Worm (Caenorhabditis elegans) whole organism, L4 larva: ENCODE measurements around the gene unc-79.

Experiments used
- F10B5.3 ChIP-seq: sonication (generic microtip); optimal IDR thresholded peaks from 2 replicates; lab custom pipeline; 2016; ENCODE audit warnings: mild to moderate bottlenecking, missing genetic modification characterization, missing compliant biosample characterization
- R02D3.7 ChIP-seq: fragments of 150-350 bp; sonication (generic microtip); optimal IDR thresholded peaks from 3 replicates; lab custom pipeline; 2014; ENCODE audit warnings: missing biosample characterization, missing genetic modification characterization
- Y105C5A.15 ChIP-seq: fragments of 200-800 bp; sonication (Bioruptor generic); IDR thresholded peaks from 2 replicates; pipeline ENCODE4 v1.3.6; 2022; ENCODE audit warnings: missing genetic modification characterization, missing compliant biosample characterization
- ZK546.5 ChIP-seq, 2 experiments: sonication (generic microtip); optimal IDR thresholded peaks; 2 replicates each; lab custom pipeline; 2017; ENCODE audit warnings: missing biosample characterization in 2 of 2, missing genetic modification characterization in 2 of 2
- aly-2 ChIP-seq: sonication (generic microtip); optimal IDR thresholded peaks from 2 replicates; lab custom pipeline; 2018; ENCODE audit warnings: missing biosample characterization, missing genetic modification characterization
- ceh-20 ChIP-seq: fragments of 200-800 bp; sonication (Bioruptor generic); IDR thresholded peaks from 2 replicates; pipeline ENCODE4 v1.3.6; 2022; ENCODE audit warnings: missing genetic modification reagents, missing genetic modification characterization, missing compliant biosample characterization
- ceh-32 ChIP-seq: sonication (generic microtip); optimal IDR thresholded peaks from 2 replicates; lab custom pipeline; 2016; ENCODE audit warnings: mild to moderate bottlenecking, missing genetic modification characterization, missing compliant biosample characterization; ENCODE audit not compliant: poor library complexity
- ces-1 ChIP-seq: fragments of 150-350 bp; sonication (generic microtip); optimal IDR thresholded peaks from 4 replicates; lab custom pipeline; 2014; ENCODE audit warnings: missing biosample characterization, missing genetic modification reagents, missing genetic modification characterization
- cey-2 ChIP-seq: sonication (generic microtip); optimal IDR thresholded peaks from 3 replicates; lab custom pipeline; 2017; ENCODE audit warnings: missing genetic modification characterization, mild to moderate bottlenecking, missing compliant biosample characterization, antibody characterized with exemption, borderline replicate concordance; ENCODE audit not compliant: insufficient read depth
- ctbp-1 ChIP-seq: fragments of 200-800 bp; sonication (Bioruptor generic); IDR thresholded peaks from 2 replicates; pipeline ENCODE4 v1.3.6; 2022; ENCODE audit warnings: missing genetic modification reagents, missing genetic modification characterization, missing compliant biosample characterization
- dpl-1 ChIP-seq: fragments of 150-350 bp; optimal IDR thresholded peaks from 2 replicates; lab custom pipeline; 2014; ENCODE audit warnings: missing biosample characterization, missing genetic modification reagents, missing genetic modification characterization
- dve-1 ChIP-seq: sonication (generic microtip); optimal IDR thresholded peaks from 2 replicates; lab custom pipeline; 2017; ENCODE audit warnings: antibody characterized with exemption, mild to moderate bottlenecking, missing genetic modification characterization, missing compliant biosample characterization; ENCODE audit not compliant: insufficient read depth
- egl-27 ChIP-seq: sonication (generic microtip); optimal IDR thresholded peaks from 3 replicates; lab custom pipeline; 2017; ENCODE audit warnings: missing biosample characterization, missing genetic modification reagents, missing genetic modification characterization
- fkh-10 ChIP-seq: fragments of 150-350 bp; optimal IDR thresholded peaks from 2 replicates; lab custom pipeline; 2014; ENCODE audit warnings: missing biosample characterization, missing genetic modification reagents, missing genetic modification characterization
- hlh-11 ChIP-seq: fragments of 200-800 bp; sonication (Bioruptor generic); optimal IDR thresholded peaks from 2 replicates; lab custom pipeline; 2018; ENCODE audit warnings: mild to moderate bottlenecking, missing genetic modification characterization, missing compliant biosample characterization
- hmg-1.1 ChIP-seq: fragments of 200-800 bp; sonication (Bioruptor generic); IDR thresholded peaks from 2 replicates; pipeline ENCODE4 v1.3.6; 2022; ENCODE audit warnings: missing genetic modification reagents, missing genetic modification characterization, missing compliant biosample characterization
- lin-38 ChIP-seq: fragments of 200-800 bp; sonication (Bioruptor generic); IDR thresholded peaks from 2 replicates; pipeline ENCODE4 v1.3.6; 2022; ENCODE audit warnings: missing genetic modification reagents, missing genetic modification characterization, missing compliant biosample characterization
- lir-3 ChIP-seq: sonication (generic microtip); optimal IDR thresholded peaks from 2 replicates; lab custom pipeline; 2016; ENCODE audit warnings: mild to moderate bottlenecking, missing genetic modification characterization, missing compliant biosample characterization
- lsy-2 ChIP-seq, 2 experiments: fragments of 150-350 bp in 1 of 2; sonication (generic microtip) in 1 of 2; optimal IDR thresholded peaks; 2 replicates each; lab custom pipeline; 2014 to 2017; ENCODE audit warnings: missing biosample characterization in 2 of 2, missing genetic modification characterization in 2 of 2
- madf-9 ChIP-seq: fragments of 200-800 bp; sonication (Bioruptor generic); conservative IDR thresholded peaks from 2 replicates; pipeline ENCODE4 v1.3.6; 2022; ENCODE audit warnings: missing genetic modification reagents, missing genetic modification characterization, missing compliant biosample characterization
- mes-2 ChIP-seq: sonication (generic microtip); optimal IDR thresholded peaks from 2 replicates; lab custom pipeline; 2016; ENCODE audit warnings: missing genotype, mild to moderate bottlenecking, missing genetic modification characterization, missing compliant biosample characterization; ENCODE audit not compliant: poor library complexity, severe bottlenecking
- nhr-25 ChIP-seq: sonication (generic microtip); optimal IDR thresholded peaks from 2 replicates; lab custom pipeline; 2017; ENCODE audit warnings: missing genetic modification characterization, mild to moderate bottlenecking, missing compliant biosample characterization, antibody characterized with exemption, moderate library complexity, borderline replicate concordance; ENCODE audit not compliant: insufficient read depth
- nhr-42 ChIP-seq: fragments of 200-800 bp; sonication (Bioruptor generic); IDR thresholded peaks from 2 replicates; pipeline ENCODE4 v1.3.6; 2022; ENCODE audit warnings: missing genetic modification characterization, missing compliant biosample characterization
- nhr-6 ChIP-seq: fragments of 150-350 bp; optimal IDR thresholded peaks from 2 replicates; lab custom pipeline; 2014; ENCODE audit warnings: missing biosample characterization, missing genetic modification characterization
- pha-4 ChIP-seq, 2 experiments: fragments of 150-350 bp in 1 of 2; fragments of 200-800 bp in 1 of 2; sonication (Bioruptor generic) in 1 of 2; IDR thresholded peaks in 1 of 2; optimal IDR thresholded peaks in 1 of 2; 2 replicates each; pipeline versions ENCODE4 v1.3.6 to Lab custom; 2014 to 2022; ENCODE audit warnings: missing genetic modification characterization in 2 of 2, missing genetic modification reagents in 2 of 2, missing biosample characterization in 1 of 2, missing compliant biosample characterization in 1 of 2
- rbr-2 ChIP-seq: sonication (generic microtip); optimal IDR thresholded peaks from 2 replicates; lab custom pipeline; 2016; ENCODE audit warnings: missing genotype, missing genetic modification characterization, missing compliant biosample characterization
- tra-1 ChIP-seq: fragments of 200-800 bp; sonication (Bioruptor generic); IDR thresholded peaks from 2 replicates; pipeline ENCODE4 v1.3.6; 2022; ENCODE audit warnings: missing genetic modification reagents, missing genetic modification characterization, missing compliant biosample characterization
- unc-39 ChIP-seq: sonication (generic microtip); optimal IDR thresholded peaks from 2 replicates; lab custom pipeline; 2017; ENCODE audit warnings: missing biosample characterization, missing genetic modification characterization
- unc-62 ChIP-seq, 3 experiments: fragments of 150-350 bp in 1 of 3; sonication (generic microtip); optimal IDR thresholded peaks in 2 of 3; peaks in 1 of 3; 1 replicate in 1 of 3; 2 replicates in 2 of 3; lab custom pipeline; 2014 to 2017; ENCODE audit warnings: missing biosample characterization in 3 of 3, missing genetic modification characterization in 3 of 3, missing genetic modification reagents in 3 of 3, missing genotype in 1 of 3
- vab-7 ChIP-seq: fragments of 200-800 bp; sonication (Bioruptor generic); IDR thresholded peaks from 2 replicates; pipeline ENCODE4 v1.3.6; 2022; ENCODE audit warnings: missing genetic modification reagents, missing genetic modification characterization, missing compliant biosample characterization
- zfp-2 ChIP-seq: sonication (generic microtip); optimal IDR thresholded peaks from 2 replicates; lab custom pipeline; 2016; ENCODE audit warnings: mild to moderate bottlenecking, missing genetic modification characterization, missing compliant biosample characterization
- zip-2 ChIP-seq: fragments of 150-350 bp; optimal IDR thresholded peaks from 2 replicates; lab custom pipeline; 2014; ENCODE audit warnings: missing biosample characterization, missing genetic modification characterization
- ztf-7 ChIP-seq: fragments of 150-350 bp; optimal IDR thresholded peaks from 2 replicates; lab custom pipeline; 2014; ENCODE audit warnings: missing biosample characterization, missing genetic modification characterization

The unc-79 gene

DNA sequence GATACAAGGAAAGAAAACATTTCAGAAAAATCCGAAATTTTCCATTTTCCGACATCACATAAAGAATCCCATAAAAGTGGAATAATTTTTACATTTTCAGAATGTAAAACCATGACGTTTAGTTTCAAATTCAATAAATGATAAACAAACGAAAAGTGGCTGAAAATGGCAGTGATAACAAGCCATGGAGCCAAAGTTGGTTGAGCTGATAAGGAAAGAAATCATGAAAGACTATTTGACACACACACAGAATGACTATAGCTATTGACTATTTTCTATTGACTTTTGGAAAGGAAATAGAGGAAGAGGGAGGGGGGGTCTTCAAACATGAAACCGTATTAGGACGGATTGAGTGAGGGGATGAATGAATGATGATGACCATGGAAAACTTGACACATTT lies 26.7 kb upstream of the unc-79 start (continued):
- TF ChIP-seq vab-7 (GFP tag; lab: Robert Waterston, UW) (no peak), unc-62 (GFP tag; optimal IDR thresholded peaks at IDR 0.05 in 1 of 2; lab: Kevin White, UChicago) (peak in 1 of 2 experiments; percentile 35), unc-62 (tag; optimal IDR thresholded peaks at IDR 0.05; lab: Kevin White, UChicago) (no peak), pha-4 (GFP tag; IDR thresholded peaks at IDR 0.05; lab: Robert Waterston, UW) (no peak), pha-4 (tag; optimal IDR thresholded peaks at IDR 0.05; lab: Kevin White, UChicago) (no peak), hlh-11 (tag; lab: Kevin White, UChicago) (peak; percentile 53), ZK546.5 (tag; optimal IDR thresholded peaks at IDR 0.05; lab: Kevin White, UChicago) (no peak), dve-1 (tag; lab: Kevin White, UChicago) (peak; percentile 69), fkh-10 (GFP tag; lab: Kevin White, UChicago) (no peak), hmg-1.1 (GFP tag; lab: Robert Waterston, UW) (no peak), ceh-32 (no peak), unc-39 (tag; lab: Kevin White, UChicago) (no peak)

DNA sequence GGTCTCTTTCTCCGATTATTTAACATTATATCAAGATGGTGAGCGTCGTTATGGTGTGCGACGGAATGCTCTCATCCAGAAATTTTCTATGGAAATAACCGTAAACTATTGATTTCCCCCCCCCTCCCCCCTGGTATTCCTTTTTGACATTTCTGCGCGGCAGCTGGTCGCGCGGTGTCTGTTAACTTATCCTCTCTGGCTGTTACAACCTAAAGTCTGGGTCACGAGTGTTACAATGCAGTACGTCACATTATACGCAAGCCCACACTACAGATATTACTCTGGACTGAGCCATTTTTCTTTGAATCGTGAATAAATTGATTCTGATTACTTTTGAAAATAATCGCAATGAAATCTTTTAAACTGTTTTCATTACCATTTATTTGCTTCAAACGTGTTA lies 17.3 kb upstream of the unc-79 start:
- TF ChIP-seq ctbp-1 (GFP tag; lab: Robert Waterston, UW) (no peak), egl-27 (tag; lab: Kevin White, UChicago) (no peak), lir-3 (tag; lab: Kevin White, UChicago) (no peak), ces-1 (GFP tag; lab: Kevin White, UChicago) (no peak), ceh-20 (GFP tag; lab: Robert Waterston, UW) (no peak)

DNA sequence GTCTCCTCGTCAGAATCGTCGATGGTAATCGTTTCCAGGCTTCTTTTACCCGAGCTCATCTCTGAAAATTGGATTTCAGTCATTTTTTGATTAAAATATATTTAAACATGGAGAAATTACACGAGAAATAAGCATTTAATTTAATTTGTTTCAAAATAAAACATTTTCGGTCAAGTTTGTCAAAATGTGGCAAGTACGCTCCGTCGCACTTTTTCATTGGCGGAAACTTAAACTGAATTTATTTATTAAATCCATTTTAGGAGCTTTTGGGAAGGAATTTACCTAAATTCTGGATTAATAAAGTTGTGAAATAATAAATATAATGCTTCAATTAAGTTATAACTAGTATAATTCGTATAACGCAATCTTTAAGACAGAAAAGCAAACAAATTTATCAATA lies 8.5 kb upstream of the unc-79 start, which contains the start of gene rcq-5:
TSS of gene rcq-5 (minus strand) at position 83 of the 400 bp plus-strand sequence.
- no peak for TF ChIP-seq unc-39 (tag; lab: Kevin White, UChicago)
- peak; percentile 80 for TF ChIP-seq dpl-1
- peak; percentile 49 for TF ChIP-seq mes-2 (tag; lab: Kevin White, UChicago)
- TF ChIP-seq aly-2 (tag; lab: Kevin White, UChicago): no peak
- TF ChIP-seq rbr-2 (tag; lab: Kevin White, UChicago): no peak
- peak; percentile 26 for TF ChIP-seq nhr-6 (tag; lab: Kevin White, UChicago)
- TF ChIP-seq zfp-2 (tag; lab: Kevin White, UChicago): no peak
- TF ChIP-seq zip-2 (tag; lab: Kevin White, UChicago): no peak
- TF ChIP-seq lsy-2 (tag; optimal IDR thresholded peaks at IDR 0.05; lab: Kevin White, UChicago): peak in 1 of 2 experiments; percentile 53
- no peak for TF ChIP-seq cey-2
- no peak for TF ChIP-seq F10B5.3
- TF ChIP-seq unc-62 (GFP tag; optimal IDR thresholded peaks at IDR 0.05 in 1 of 2; lab: Kevin White, UChicago): peak in 1 of 2 experiments; percentile 14
- no peak for TF ChIP-seq unc-62 (tag; optimal IDR thresholded peaks at IDR 0.05; lab: Kevin White, UChicago)
- TF ChIP-seq nhr-25 (tag; lab: Kevin White, UChicago): no peak
- TF ChIP-seq lin-38 (GFP tag; lab: Robert Waterston, UW): peak; percentile 88
- no peak for TF ChIP-seq tra-1
- TF ChIP-seq Y105C5A.15 (GFP tag; lab: Robert Waterston, UW): no peak
- TF ChIP-seq R02D3.7 (tag; lab: Kevin White, UChicago): no peak
- TF ChIP-seq, all 104 proteins: peak for 6

DNA sequence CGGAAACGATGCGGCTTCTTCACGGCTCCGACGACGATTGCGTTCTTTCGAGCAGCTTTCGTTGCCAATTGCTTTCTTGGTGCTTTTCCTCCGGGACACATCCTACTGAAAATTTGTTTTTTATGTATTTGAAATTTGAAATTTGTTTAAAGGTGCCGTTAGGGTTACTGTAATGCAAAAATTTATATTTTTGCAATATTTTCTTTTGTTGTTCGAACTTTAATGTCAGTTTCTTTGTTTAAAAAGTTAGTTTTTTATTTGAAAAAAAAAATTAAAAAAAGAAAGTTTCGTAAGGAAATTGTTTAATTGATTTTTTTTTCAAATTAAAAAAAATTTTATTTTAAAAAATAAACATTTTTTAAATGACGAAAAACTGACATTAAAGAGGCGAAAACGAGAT lies 7.8 kb upstream of the unc-79 start, which contains the start of gene his-69:
TSS of gene his-69 (minus strand) at position 101 of the 400 bp plus-strand sequence.
- no peak for TF ChIP-seq ztf-7
- TF ChIP-seq nhr-6 (tag; lab: Kevin White, UChicago): no peak
- no peak for TF ChIP-seq R02D3.7 (tag; lab: Kevin White, UChicago)
- TF ChIP-seq madf-9 (GFP tag; lab: Robert Waterston, UW): 0 out of 2 replicates have a peak, but pooled peaks have one; percentile 17
- TF ChIP-seq Y105C5A.15 (GFP tag; lab: Robert Waterston, UW): no peak
- no peak for TF ChIP-seq nhr-42 (GFP tag; lab: Robert Waterston, UW)
